Fruit fly (Drosophila melanogaster) whole organism, embryonic: ENCODE measurements around the gene gro.

Experiments
- B-H2 ChIP-seq: fragments of 200-800 bp; sonication (Bioruptor generic); optimal IDR thresholded peaks from 2 replicates; lab custom pipeline; 2018; ENCODE audit warnings: missing biosample characterization, mild to moderate bottlenecking, missing genetic modification characterization
- C15 ChIP-seq: fragments of 200-800 bp; sonication (Bioruptor generic); IDR thresholded peaks from 3 replicates; pipeline ENCODE4 v1.3.6; 2022; ENCODE audit warnings: missing biosample characterization, missing genetic modification characterization
- CG10462 ChIP-seq: fragments of 200-800 bp; sonication (Bioruptor generic); optimal IDR thresholded peaks from 2 replicates; lab custom pipeline; 2016; ENCODE audit warnings: missing biosample characterization, missing genetic modification characterization
- CG10654 ChIP-seq: fragments of 200-800 bp; sonication (Bioruptor generic); optimal IDR thresholded peaks from 2 replicates; lab custom pipeline; 2016; ENCODE audit warnings: missing biosample characterization, missing genetic modification characterization
- CG12299 ChIP-seq: fragments of 200-800 bp; sonication (Bioruptor generic); optimal IDR thresholded peaks from 2 replicates; lab custom pipeline; 2018; ENCODE audit warnings: missing biosample characterization, mild to moderate bottlenecking, missing genetic modification characterization
- CG14667 ChIP-seq: fragments of 200-800 bp; sonication (Bioruptor generic); IDR thresholded peaks from 2 replicates; pipeline ENCODE4 v1.3.6; 2022; ENCODE audit warnings: missing biosample characterization, missing genetic modification characterization
- CG14860 ChIP-seq: fragments of 200-800 bp; sonication (Bioruptor generic); IDR thresholded peaks from 3 replicates; pipeline ENCODE4 v1.3.6; 2022; ENCODE audit warnings: missing biosample characterization, missing genetic modification characterization; ENCODE audit not compliant: partially characterized antibody
- CG15514 ChIP-seq: fragments of 200-800 bp; sonication (Bioruptor generic); optimal IDR thresholded peaks from 3 replicates; lab custom pipeline; 2017; ENCODE audit warnings: missing biosample characterization, missing genetic modification characterization, mild to moderate bottlenecking, moderate library complexity, missing genetic modification reagents
- CG17385 ChIP-seq: fragments of 200-800 bp; sonication (Bioruptor generic); optimal IDR thresholded peaks from 3 replicates; lab custom pipeline; 2018; ENCODE audit warnings: missing biosample characterization, mild to moderate bottlenecking, missing genetic modification characterization
- CG17829 ChIP-seq: fragments of 200-800 bp; optimal IDR thresholded peaks from 2 replicates; lab custom pipeline; 2019; ENCODE audit warnings: missing biosample characterization, mild to moderate bottlenecking, missing genetic modification characterization, moderate library complexity
- CG17912 ChIP-seq: fragments of 200-800 bp; sonication (Bioruptor generic); optimal IDR thresholded peaks from 2 replicates; lab custom pipeline; 2018; ENCODE audit warnings: missing biosample characterization, mild to moderate bottlenecking, missing genetic modification characterization
- CG1832 ChIP-seq: fragments of 200-800 bp; sonication (Bioruptor generic); optimal IDR thresholded peaks from 2 replicates; lab custom pipeline; 2017; ENCODE audit warnings: missing biosample characterization, mild to moderate bottlenecking, missing genetic modification characterization, inconsistent platforms
- CG31388 ChIP-seq: fragments of 200-800 bp; sonication (Bioruptor generic); optimal IDR thresholded peaks from 2 replicates; lab custom pipeline; 2016; ENCODE audit warnings: missing biosample characterization, missing genetic modification characterization
- CG32767 ChIP-seq: fragments of 200-800 bp; sonication (Bioruptor generic); IDR thresholded peaks from 2 replicates; pipeline ENCODE4 v1.3.6; 2022; ENCODE audit warnings: missing biosample characterization, missing genetic modification characterization
- CG7372 ChIP-seq: fragments of 200-800 bp; sonication (Bioruptor generic); IDR thresholded peaks from 2 replicates; pipeline ENCODE4 v1.3.6; 2022; ENCODE audit warnings: missing biosample characterization, missing genetic modification characterization
- CG7556 ChIP-seq: fragments of 200-800 bp; sonication (Bioruptor generic); optimal IDR thresholded peaks from 2 replicates; lab custom pipeline; 2017; ENCODE audit warnings: missing biosample characterization, mild to moderate bottlenecking, missing genetic modification characterization
- CG9876 ChIP-seq: fragments of 200-800 bp; sonication (Bioruptor generic); optimal IDR thresholded peaks from 2 replicates; lab custom pipeline; 2016; ENCODE audit warnings: missing biosample characterization, missing genetic modification characterization
- CG9932 ChIP-seq: fragments of 200-800 bp; sonication (Bioruptor generic); IDR thresholded peaks from 2 replicates; pipeline ENCODE4 v1.3.6; 2022; ENCODE audit warnings: missing biosample characterization, missing genetic modification characterization
- CHES-1-like ChIP-seq: fragments of 200-800 bp; sonication (Bioruptor generic); optimal IDR thresholded peaks from 2 replicates; lab custom pipeline; 2016; ENCODE audit warnings: missing biosample characterization, missing genetic modification characterization
- D19B ChIP-seq: fragments of 200-800 bp; sonication (Bioruptor generic); optimal IDR thresholded peaks from 2 replicates; lab custom pipeline; 2017; ENCODE audit warnings: missing biosample characterization, mild to moderate bottlenecking, missing genetic modification characterization
- Doc2 ChIP-seq: fragments of 200-800 bp; sonication (Bioruptor generic); IDR thresholded peaks from 2 replicates; pipeline ENCODE4 v1.3.6; 2022; ENCODE audit warnings: missing biosample characterization, missing genetic modification characterization
- Hmx ChIP-seq: fragments of 200-800 bp; sonication (Bioruptor generic); optimal IDR thresholded peaks from 2 replicates; lab custom pipeline; 2016; ENCODE audit warnings: missing biosample characterization, missing genetic modification characterization
- Hr39 ChIP-seq: fragments of >200 bp; optimal IDR thresholded peaks from 2 replicates; lab custom pipeline; 2017
- Kr ChIP-seq: fragments of 200-800 bp; sonication (Bioruptor generic); optimal IDR thresholded peaks from 2 replicates; lab custom pipeline; 2017; ENCODE audit warnings: missing biosample characterization, mild to moderate bottlenecking, missing genetic modification characterization
- NC2α ChIP-seq: fragments of 200-800 bp; sonication (Bioruptor generic); optimal IDR thresholded peaks from 2 replicates; lab custom pipeline; 2016; ENCODE audit warnings: missing biosample characterization, missing genetic modification characterization
- NFAT ChIP-seq: fragments of 200-800 bp; sonication (Bioruptor generic); IDR thresholded peaks from 2 replicates; pipeline ENCODE4 v1.3.6; 2022; ENCODE audit warnings: missing biosample characterization, missing genetic modification characterization
- Oaz ChIP-seq: fragments of 200-800 bp; sonication (Bioruptor generic); IDR thresholded peaks from 2 replicates; pipeline ENCODE4 v1.3.6; 2022; ENCODE audit warnings: missing biosample characterization, missing genetic modification characterization
- Stat92E ChIP-seq, 3 experiments: fragments of >200 bp in 2 of 3; fragments of 200-800 bp in 1 of 3; sonication (Bioruptor generic) in 1 of 3; optimal IDR thresholded peaks; 2 replicates each; lab custom pipeline; 2017 to 2019; ENCODE audit warnings: missing biosample characterization in 3 of 3, missing genetic modification characterization in 3 of 3, mild to moderate bottlenecking in 1 of 3, moderate library complexity in 1 of 3
- Tbp ChIP-seq: fragments of >200 bp; optimal IDR thresholded peaks from 2 replicates; lab custom pipeline; 2018; ENCODE audit warnings: missing biosample characterization, missing genetic modification characterization
- ab ChIP-seq: fragments of 200-800 bp; sonication (Bioruptor generic); optimal IDR thresholded peaks from 2 replicates; lab custom pipeline; 2016; ENCODE audit warnings: missing biosample characterization, missing genetic modification characterization
- az2 ChIP-seq: fragments of 200-800 bp; sonication (Bioruptor generic); optimal IDR thresholded peaks from 3 replicates; lab custom pipeline; 2016; ENCODE audit warnings: missing biosample characterization, missing genetic modification characterization
- bab2 ChIP-seq: fragments of 200-800 bp; sonication (Bioruptor generic); optimal IDR thresholded peaks from 2 replicates; lab custom pipeline; 2016; ENCODE audit warnings: missing biosample characterization, missing genetic modification characterization
- chm ChIP-seq: fragments of 200-800 bp; sonication (Bioruptor generic); IDR thresholded peaks from 2 replicates; pipeline ENCODE4 v1.3.6; 2022; ENCODE audit warnings: missing biosample characterization, missing genetic modification characterization
- dm ChIP-seq: fragments of 200-800 bp; sonication (Bioruptor generic); optimal IDR thresholded peaks from 3 replicates; lab custom pipeline; 2016; ENCODE audit warnings: missing biosample characterization, missing genetic modification characterization
- dmrt11E ChIP-seq: fragments of 200-800 bp; sonication (Bioruptor generic); optimal IDR thresholded peaks from 3 replicates; lab custom pipeline; 2018; ENCODE audit warnings: missing biosample characterization, mild to moderate bottlenecking, missing genetic modification characterization, moderate library complexity
- gce ChIP-seq: fragments of 200-800 bp; sonication (Bioruptor generic); IDR thresholded peaks from 3 replicates; pipeline ENCODE4 v1.3.6; 2022; ENCODE audit warnings: missing biosample characterization, missing genetic modification characterization
- lilli ChIP-seq: fragments of 200-800 bp; sonication (Bioruptor generic); optimal IDR thresholded peaks from 3 replicates; lab custom pipeline; 2016; ENCODE audit warnings: missing biosample characterization, missing genetic modification characterization
- lov ChIP-seq, 2 experiments: fragments of 200-800 bp in 1 of 2; fragments of >200 bp in 1 of 2; sonication (Bioruptor generic) in 1 of 2; IDR thresholded peaks in 1 of 2; optimal IDR thresholded peaks in 1 of 2; 2 replicates in 1 of 2; 3 replicates in 1 of 2; pipeline versions ENCODE4 v1.3.6 to Lab custom; 2017 to 2022; ENCODE audit warnings: missing biosample characterization in 1 of 2, missing genetic modification characterization in 1 of 2
- phol ChIP-seq: fragments of 200-800 bp; sonication (Bioruptor generic); optimal IDR thresholded peaks from 3 replicates; lab custom pipeline; 2018; ENCODE audit warnings: missing biosample characterization, mild to moderate bottlenecking, missing genetic modification characterization, moderate library complexity
- pzg ChIP-seq: fragments of 200-800 bp; sonication (Bioruptor generic); optimal IDR thresholded peaks from 3 replicates; lab custom pipeline; 2018; ENCODE audit warnings: missing biosample characterization, mild to moderate bottlenecking, missing genetic modification characterization, moderate library complexity
- ro ChIP-seq: fragments of 200-800 bp; sonication (Bioruptor generic); IDR thresholded peaks from 2 replicates; pipeline ENCODE4 v1.3.6; 2022; ENCODE audit warnings: missing biosample characterization, missing genetic modification characterization
- row ChIP-seq: fragments of 200-800 bp; sonication (Bioruptor generic); IDR thresholded peaks from 3 replicates; pipeline ENCODE4 v1.3.6; 2022; ENCODE audit warnings: missing biosample characterization, missing genetic modification characterization
- sd ChIP-seq: fragments of 200-800 bp; sonication (Bioruptor generic); optimal IDR thresholded peaks from 3 replicates; lab custom pipeline; 2018; ENCODE audit warnings: missing biosample characterization, mild to moderate bottlenecking, missing genetic modification characterization, moderate library complexity
- slbo ChIP-seq: fragments of 200-800 bp; sonication (Bioruptor generic); IDR thresholded peaks from 2 replicates; pipeline ENCODE4 v1.3.6; 2022; ENCODE audit warnings: missing biosample characterization, missing genetic modification characterization
- so ChIP-seq: fragments of 200-800 bp; sonication (Bioruptor generic); IDR thresholded peaks from 3 replicates; pipeline ENCODE4 v1.3.6; 2022; ENCODE audit warnings: missing biosample characterization, missing genetic modification characterization
- tio ChIP-seq: fragments of 200-800 bp; sonication (Bioruptor generic); optimal IDR thresholded peaks from 2 replicates; lab custom pipeline; 2017; ENCODE audit warnings: missing biosample characterization, missing genetic modification characterization, inconsistent platforms
- unpg ChIP-seq: fragments of 200-800 bp; sonication (Bioruptor generic); optimal IDR thresholded peaks from 3 replicates; lab custom pipeline; 2018; ENCODE audit warnings: missing biosample characterization, mild to moderate bottlenecking, missing genetic modification characterization, moderate library complexity
- usp ChIP-seq: fragments of >200 bp; optimal IDR thresholded peaks from 2 replicates; lab custom pipeline; 2017; ENCODE audit warnings: missing biosample characterization, missing genetic modification characterization
- vnd ChIP-seq: fragments of 200-800 bp; sonication (Bioruptor generic); IDR thresholded peaks from 3 replicates; pipeline ENCODE4 v1.3.6; 2022; ENCODE audit warnings: missing biosample characterization, missing genetic modification characterization; ENCODE audit not compliant: partially characterized antibody
- zen ChIP-seq: fragments of 200-800 bp; sonication (Bioruptor generic); optimal IDR thresholded peaks from 3 replicates; lab custom pipeline; 2018; ENCODE audit warnings: missing biosample characterization, mild to moderate bottlenecking, missing genetic modification characterization, moderate library complexity

Gene gro

DNA sequence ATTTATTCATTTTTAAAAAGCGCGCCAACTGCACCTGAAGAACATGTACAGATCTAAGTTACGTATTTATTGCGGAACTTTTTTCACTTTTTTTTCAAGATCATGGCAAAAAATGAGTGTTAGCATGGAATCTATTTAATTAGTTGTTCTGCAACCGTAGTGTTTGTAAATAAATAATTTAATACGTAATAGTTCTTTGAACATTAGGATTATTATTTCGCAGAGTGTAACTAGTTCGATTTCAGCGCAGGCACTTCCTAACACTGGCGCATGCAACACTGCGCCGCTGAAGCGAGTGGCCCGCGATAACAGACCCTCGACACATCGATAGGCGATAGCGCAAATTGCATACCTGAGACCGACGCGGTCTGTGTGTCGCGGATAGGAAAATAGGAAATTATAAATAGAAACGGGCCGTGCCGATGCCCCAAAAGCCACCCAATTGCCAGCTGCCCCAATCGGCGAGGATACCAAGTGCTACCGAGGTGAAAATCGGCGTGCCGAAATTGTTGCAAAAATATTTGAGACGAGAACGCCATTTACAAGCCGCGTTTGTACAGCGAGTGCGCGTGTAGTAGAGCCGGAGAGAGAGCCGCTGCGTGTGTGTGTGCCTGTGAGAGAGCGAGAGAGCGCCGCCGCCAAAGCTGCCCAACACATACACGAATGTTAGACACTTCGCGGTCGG is at the start of gene gro (continued):
- TF ChIP-seq CHES-1-like (GFP tag; lab: Kevin White, UChicago) (peak; percentile 81), Tbp (GFP tag; lab: Kevin White, UChicago) (no peak), D19B (GFP tag; lab: Kevin White, UChicago) (peak; percentile 37), CG7556 (peak; percentile 39), CG9932 (peak; percentile 89), Oaz (GFP tag; lab: Robert Waterston, UW) (peak; percentile 53), Kr (GFP tag; lab: Kevin White, UChicago) (no peak), dm (GFP tag; lab: Kevin White, UChicago) (peak; percentile 82), bab2 (GFP tag; lab: Kevin White, UChicago) (peak; percentile 66), CG10654 (GFP tag; lab: Kevin White, UChicago) (peak; percentile 64), CG1832 (GFP tag; lab: Kevin White, UChicago) (no peak), az2 (GFP tag; lab: Kevin White, UChicago) (peak; percentile 43), sd (tag; lab: Kevin White, UChicago) (peak; percentile 45), CG14667 (peak; percentile 34; the same call in 1 of the 2 replicates), Hr39 (lab: Kevin White, UChicago) (no peak), zen (tag; lab: Kevin White, UChicago) (peak; percentile 72), ro (GFP tag; lab: Robert Waterston, UW) (no peak), ab (GFP tag; lab: Kevin White, UChicago) (no peak), CG7372 (peak; percentile 63), Hmx (GFP tag; lab: Kevin White, UChicago) (peak; percentile 56), CG17385 (GFP tag; lab: Kevin White, UChicago) (peak; percentile 31), CG12299 (tag; lab: Kevin White, UChicago) (peak; percentile 15), B-H2 (GFP tag; lab: Kevin White, UChicago) (peak; percentile 78), phol (tag; lab: Kevin White, UChicago) (peak; percentile 83), CG31388 (peak; percentile 13), Stat92E (GFP tag; optimal IDR thresholded peaks at IDR 0.05; lab: Kevin White, UChicago) (peak in 1 of 3 experiments; percentile 4), NC2α (GFP tag; lab: Kevin White, UChicago) (peak; percentile 54), usp (GFP tag; lab: Kevin White, UChicago) (no peak), gce (GFP tag; lab: Robert Waterston, UW) (no peak), tio (peak; percentile 19), C15 (GFP tag; lab: Robert Waterston, UW) (no peak), slbo (GFP tag; lab: Robert Waterston, UW) (peak; percentile 86), NFAT (GFP tag; lab: Robert Waterston, UW) (peak; percentile 82), Doc2 (GFP tag; lab: Robert Waterston, UW) (no peak), so (no peak), unpg (GFP tag; lab: Kevin White, UChicago) (peak; percentile 64), vnd (GFP tag; lab: Robert Waterston, UW) (peak; percentile 77), CG14860 (GFP tag; lab: Robert Waterston, UW) (peak; percentile 80), dmrt11E (tag; lab: Kevin White, UChicago) (peak; percentile 66), chm (GFP tag; lab: Robert Waterston, UW) (peak; percentile 82; the same call in 1 of the 2 replicates), pzg (GFP tag; lab: Kevin White, UChicago) (peak; percentile 97), CG15514 (GFP tag; lab: Kevin White, UChicago) (peak; percentile 99), CG10462 (peak; percentile 68), lov (optimal IDR thresholded peaks at IDR 0.05; lab: Kevin White, UChicago) (no peak), lov (GFP tag; IDR thresholded peaks at IDR 0.05; lab: Robert Waterston, UW) (peak; percentile 50; the same call in 2 of the 3 replicates), CG9876 (GFP tag; lab: Kevin White, UChicago) (peak; percentile 69), CG17912 (peak; percentile 73), row (GFP tag; lab: Robert Waterston, UW) (peak; percentile 88), CG32767 (GFP tag; lab: Robert Waterston, UW) (no peak), CG17829 (tag; lab: Kevin White, UChicago) (peak; percentile 69), lilli (GFP tag; lab: Kevin White, UChicago) (peak; percentile 83)
